Fruit fly (Drosophila melanogaster) whole organism, adult: Measurements from ENCODE around the gene CG14573.

Experiments
- CG11617 ChIP-seq: fragments of 200-800 bp; sonication (Bioruptor generic); optimal IDR thresholded peaks from 2 replicates; lab custom pipeline; 2017; ENCODE audit warnings: mild to moderate bottlenecking, missing biosample characterization, missing genetic modification reagents, missing genetic modification characterization
- CG1620 ChIP-seq: fragments of 200-800 bp; sonication (Bioruptor generic); optimal IDR thresholded peaks from 2 replicates; lab custom pipeline; 2016; ENCODE audit warnings: missing biosample characterization, missing genetic modification characterization
- CG33017 ChIP-seq: fragments of 200-800 bp; sonication (Bioruptor generic); optimal IDR thresholded peaks from 2 replicates; lab custom pipeline; 2018; ENCODE audit warnings: missing biosample characterization, mild to moderate bottlenecking, missing genetic modification characterization, moderate library complexity
- CG7045 ChIP-seq: fragments of 200-800 bp; sonication (Bioruptor generic); optimal IDR thresholded peaks from 2 replicates; lab custom pipeline; 2017; ENCODE audit warnings: missing biosample characterization, mild to moderate bottlenecking, missing genetic modification characterization
- Clk ChIP-seq: fragments of 200-800 bp; sonication (Bioruptor generic); optimal IDR thresholded peaks from 2 replicates; lab custom pipeline; 2017; ENCODE audit warnings: missing biosample characterization, missing genetic modification characterization
- Crg-1 ChIP-seq: fragments of 200-800 bp; sonication (Bioruptor generic); optimal IDR thresholded peaks from 2 replicates; lab custom pipeline; 2016; ENCODE audit warnings: missing biosample characterization, missing genetic modification characterization
- cnc ChIP-seq, 2 experiments: fragments of >200 bp; optimal IDR thresholded peaks; 2 replicates each; lab custom pipeline; 2017
- ovo ChIP-seq: fragments of 200-800 bp; sonication (Bioruptor generic); optimal IDR thresholded peaks from 2 replicates; lab custom pipeline; 2016; ENCODE audit warnings: missing biosample characterization, missing genetic modification characterization
- pad ChIP-seq: fragments of 200-800 bp; sonication (Bioruptor generic); optimal IDR thresholded peaks from 3 replicates; lab custom pipeline; 2017; ENCODE audit warnings: missing biosample characterization, missing genetic modification characterization, mild to moderate bottlenecking, moderate library complexity, missing genetic modification reagents

DNA sequence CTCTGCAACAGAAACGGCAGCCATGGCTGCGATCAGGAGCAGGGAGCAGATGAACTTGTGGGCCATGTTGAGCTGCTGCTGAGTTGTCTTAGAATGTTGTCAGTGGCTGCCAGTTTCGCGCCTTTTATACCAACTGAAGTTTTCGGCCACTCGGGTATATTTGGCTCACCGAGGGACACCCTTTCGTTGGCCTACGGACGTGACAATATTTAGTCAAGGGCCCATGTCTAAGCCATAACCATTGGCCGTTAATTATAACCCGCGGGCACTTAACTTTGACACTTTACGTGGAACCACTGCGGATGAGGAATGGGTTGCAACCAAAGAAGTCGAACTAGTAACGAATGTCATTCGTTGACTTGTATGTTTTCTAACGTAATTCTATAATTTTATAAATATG, 512 bp upstream of the CG14573 start, which contains the start of gene CG14568:
- TF ChIP-seq ovo (GFP tag; lab: Kevin White, UChicago) (no peak), cnc (optimal IDR thresholded peaks at IDR 0.05; lab: Kevin White, UChicago) (no peak), CG7045 (GFP tag; lab: Kevin White, UChicago) (no peak), Crg-1 (GFP tag; lab: Kevin White, UChicago) (no peak), CG11617 (no peak), CG1620 (GFP tag; lab: Kevin White, UChicago) (no peak), Clk (GFP tag; lab: Kevin White, UChicago) (no peak), CG33017 (tag; lab: Kevin White, UChicago) (no peak), pad (GFP tag; lab: Kevin White, UChicago) (no peak)
